Worm (Caenorhabditis elegans) whole organism, early embryonic: ENCODE measurements around the gene col-115.

ENCODE experiments used
- aly-1 ChIP-seq: sonication (generic microtip); optimal IDR thresholded peaks from 2 replicates; lab custom pipeline; 2016; ENCODE audit warnings: missing genetic modification characterization, missing compliant biosample characterization
- ama-1 ChIP-seq: fragments of 150-350 bp; optimal IDR thresholded peaks from 2 replicates; lab custom pipeline; 2014
- ceh-13 ChIP-seq: fragments of 200-800 bp; sonication (Bioruptor generic); optimal IDR thresholded peaks from 2 replicates; lab custom pipeline; 2018; ENCODE audit warnings: mild to moderate bottlenecking, missing genetic modification characterization, missing compliant biosample characterization
- hmg-4 ChIP-seq: fragments of 200-800 bp; sonication (Bioruptor generic); optimal IDR thresholded peaks from 2 replicates; lab custom pipeline; 2018; ENCODE audit warnings: mild to moderate bottlenecking, missing genetic modification characterization, missing compliant biosample characterization
- tra-4 ChIP-seq: sonication (generic microtip); optimal IDR thresholded peaks from 2 replicates; lab custom pipeline; 2017; ENCODE audit warnings: missing genetic modification characterization, missing compliant biosample characterization

DNA sequence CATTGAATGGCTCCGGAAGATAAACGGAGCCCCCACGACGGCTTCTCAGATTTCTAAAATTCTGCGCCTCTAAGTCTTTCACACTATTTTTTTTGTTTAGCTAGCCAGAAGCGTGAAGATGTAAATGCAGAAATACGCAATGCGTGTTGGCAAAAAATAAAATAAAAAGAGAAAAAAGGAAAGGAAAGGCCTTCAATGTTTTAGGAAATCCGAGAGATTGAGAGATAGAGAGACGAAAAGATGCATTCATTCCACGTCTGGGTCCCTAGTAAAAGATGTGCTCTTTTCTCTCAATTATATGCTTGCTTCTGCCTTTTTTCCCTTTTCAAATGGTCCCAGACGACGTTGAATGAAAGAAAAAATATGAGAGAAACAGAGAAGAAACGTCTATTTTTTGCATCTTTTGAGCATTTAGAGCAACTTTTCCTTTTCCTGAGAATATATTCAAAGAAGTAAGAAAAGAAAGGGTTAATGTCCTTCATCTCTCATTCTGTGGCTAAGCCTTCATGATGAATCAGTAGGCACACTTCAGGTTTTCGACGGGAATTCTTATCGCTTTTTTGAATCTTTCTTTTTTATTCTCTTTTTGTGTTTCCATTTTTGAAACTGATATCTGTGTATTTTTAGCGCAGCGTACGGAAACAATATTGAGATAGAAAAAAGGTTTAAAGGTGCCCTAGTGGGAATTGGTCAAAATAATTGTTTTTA, 52.3 kb downstream of the col-115 start:
- TF ChIP-seq tra-4 (tag; lab: Kevin White, UChicago) (no peak), ama-1 (lab: Kevin White, UChicago) (no peak), aly-1 (tag; lab: Kevin White, UChicago) (no peak), hmg-4 (GFP tag; lab: Kevin White, UChicago) (no peak), ceh-13 (GFP tag; lab: Kevin White, UChicago) (no peak)
